Fruit fly (Drosophila melanogaster): ENCODE measurements around the gene CG14711.

The CG14711 gene

DNA sequence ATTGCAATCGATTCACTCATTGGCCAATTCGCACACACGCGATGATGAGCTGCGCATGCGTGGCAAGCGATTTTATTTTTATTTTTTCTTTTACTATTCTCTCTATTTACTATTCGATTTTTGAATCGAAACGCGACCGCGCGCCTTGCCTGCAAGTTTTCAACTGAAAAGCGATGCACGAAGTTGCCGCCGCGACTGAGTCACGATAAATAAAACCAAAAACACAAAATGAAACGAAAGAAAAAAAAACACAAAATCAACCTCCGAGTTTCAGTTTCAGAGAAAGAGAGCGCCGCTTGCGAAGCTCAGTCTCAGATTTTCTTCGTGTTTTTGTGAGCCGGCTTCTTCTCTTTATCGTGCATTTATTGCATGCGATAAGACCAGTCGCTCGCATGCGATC, 23.7 kb downstream of the CG14711 start:
- TF ChIP-seq Mnt (GFP tag; optimal IDR thresholded peaks at IDR 0.05) (peak; percentile 2), kay (GFP tag; ENCODE audit: borderline replicate concordance) (peak; percentile 94), tj (GFP tag; optimal IDR thresholded peaks at IDR 0.05) (peak; percentile 52), Hr96 (GFP tag; optimal IDR thresholded peaks at IDR 0.05) (no peak)

DNA sequence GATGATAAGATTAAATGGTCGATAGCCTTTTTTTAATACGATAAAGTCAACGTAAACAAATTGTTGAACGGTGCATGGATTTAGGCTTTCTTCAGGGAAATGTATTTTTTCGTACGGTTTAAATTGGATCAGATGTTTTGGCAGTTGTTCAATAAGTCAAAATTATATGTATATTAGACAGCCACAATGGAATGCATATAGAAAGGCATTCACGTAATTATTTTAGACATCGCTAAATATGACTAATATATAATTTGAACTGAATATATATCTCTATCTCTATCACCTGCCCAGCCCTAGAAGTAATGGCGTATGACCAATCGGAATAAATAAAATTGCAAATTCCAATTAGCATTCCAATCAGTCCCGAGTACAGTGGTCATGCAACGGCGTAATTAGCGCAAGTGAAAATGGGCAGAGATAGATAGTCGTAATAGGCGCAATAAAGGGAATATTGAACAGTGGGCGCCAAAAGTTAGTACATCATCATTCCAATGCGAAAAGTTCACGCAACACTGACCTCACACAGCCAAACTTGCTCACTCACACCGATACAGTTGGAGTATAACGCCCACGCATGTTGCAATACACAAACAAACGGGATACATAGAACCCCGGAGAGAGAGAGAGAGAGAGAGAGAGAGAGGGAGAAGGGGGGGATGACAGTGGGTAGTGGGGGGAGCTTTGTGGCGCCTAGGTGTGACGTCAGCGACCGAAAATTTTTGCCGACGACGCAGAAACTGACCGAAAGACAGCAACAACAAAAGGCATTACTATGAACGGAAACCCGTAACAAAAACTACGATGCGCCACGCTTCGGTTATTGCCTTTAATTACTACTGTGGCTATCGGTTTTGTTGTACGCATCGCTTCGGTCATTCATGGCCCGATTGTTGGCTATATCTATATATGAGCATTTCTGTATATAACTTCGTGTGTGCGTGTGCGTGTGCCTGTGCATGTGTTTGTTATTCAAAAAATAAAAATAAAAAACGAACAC, 25.5 kb downstream of the CG14711 start:
- TF ChIP-seq cnc (optimal IDR thresholded peaks at IDR 0.05) (no peak), Clk (GFP tag; optimal IDR thresholded peaks at IDR 0.05) (no peak), ovo (GFP tag; optimal IDR thresholded peaks at IDR 0.05) (no peak), toe (GFP tag; optimal IDR thresholded peaks at IDR 0.05) (no peak), CG1620 (GFP tag; optimal IDR thresholded peaks at IDR 0.05) (no peak), CG33017 (tag; optimal IDR thresholded peaks at IDR 0.05) (no peak), Mnt (GFP tag; optimal IDR thresholded peaks at IDR 0.05) (no peak), Hr96 (GFP tag; optimal IDR thresholded peaks at IDR 0.05) (no peak), tj (GFP tag; optimal IDR thresholded peaks at IDR 0.05) (peak; percentile 48), CG5204 (GFP tag; optimal IDR thresholded peaks at IDR 0.05) (no peak), CG12768 (GFP tag; optimal IDR thresholded peaks at IDR 0.05) (peak; percentile 33), cic (GFP tag; optimal IDR thresholded peaks at IDR 0.05) (peak; percentile 13), Crg-1 (GFP tag; optimal IDR thresholded peaks at IDR 0.05) (no peak), CG11617 (GFP tag; optimal IDR thresholded peaks at IDR 0.05) (no peak), bab1 (GFP tag; optimal IDR thresholded peaks at IDR 0.05) (no peak), kay (GFP tag; ENCODE audit: borderline replicate concordance) (peak; percentile 93), CG14711 (tag; optimal IDR thresholded peaks at IDR 0.05) (no peak), CG7101 (tag; optimal IDR thresholded peaks at IDR 0.05) (no peak), CG7045 (GFP tag; optimal IDR thresholded peaks at IDR 0.05) (no peak), pad (GFP tag; optimal IDR thresholded peaks at IDR 0.05) (no peak)

DNA sequence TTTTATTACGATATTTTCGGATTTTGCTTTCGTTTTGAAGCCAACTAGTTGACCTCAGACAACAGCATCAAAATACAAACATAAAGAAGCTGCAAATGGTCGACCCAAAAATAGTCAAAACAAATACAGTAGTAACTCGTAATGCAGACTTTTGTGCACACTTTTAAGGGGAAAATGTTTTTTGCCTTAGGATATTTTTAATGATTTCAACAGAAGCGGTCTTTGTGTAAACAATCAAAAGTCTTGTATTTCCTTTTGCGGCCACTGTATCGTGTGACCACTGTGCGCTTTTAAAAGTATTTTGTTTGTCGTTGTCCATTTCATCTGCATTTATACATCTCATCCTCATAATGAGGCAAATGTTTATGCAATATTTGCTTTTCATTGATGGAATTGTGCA, 26.3 kb downstream of the CG14711 start:
- TF ChIP-seq CG7045 (GFP tag; optimal IDR thresholded peaks at IDR 0.05), result peak; percentile 84
- TF ChIP-seq Hr96 (GFP tag; optimal IDR thresholded peaks at IDR 0.05), result peak; percentile 48
- peak; percentile 84 for TF ChIP-seq CG33017 (tag; optimal IDR thresholded peaks at IDR 0.05)
- TF ChIP-seq toe (GFP tag; optimal IDR thresholded peaks at IDR 0.05), result peak; percentile 45
- peak; percentile 70 for TF ChIP-seq CG14711 (tag; optimal IDR thresholded peaks at IDR 0.05)
- TF ChIP-seq Clk (GFP tag; optimal IDR thresholded peaks at IDR 0.05), result peak; percentile 68
- peak; percentile 82 for TF ChIP-seq CG7101 (tag; optimal IDR thresholded peaks at IDR 0.05)
- peak; percentile 48 for TF ChIP-seq CG11617 (GFP tag; optimal IDR thresholded peaks at IDR 0.05)
- no peak for TF ChIP-seq tj (GFP tag; optimal IDR thresholded peaks at IDR 0.05)
- peak; percentile 33 for TF ChIP-seq Crg-1 (GFP tag; optimal IDR thresholded peaks at IDR 0.05)
- no peak for TF ChIP-seq kay (GFP tag; ENCODE audit: borderline replicate concordance)
- no peak for TF ChIP-seq Mnt (GFP tag; optimal IDR thresholded peaks at IDR 0.05)
- peak; percentile 50 for TF ChIP-seq CG1620 (GFP tag; optimal IDR thresholded peaks at IDR 0.05)
- TF ChIP-seq bab1 (GFP tag; optimal IDR thresholded peaks at IDR 0.05), result peak; percentile 82
- peak; percentile 36 for TF ChIP-seq pad (GFP tag; optimal IDR thresholded peaks at IDR 0.05)
- no peak for TF ChIP-seq cnc (optimal IDR thresholded peaks at IDR 0.05)
- no peak for TF ChIP-seq ovo (GFP tag; optimal IDR thresholded peaks at IDR 0.05)
- TF ChIP-seq cic (GFP tag; optimal IDR thresholded peaks at IDR 0.05), result no peak
- TF ChIP-seq CG12768 (GFP tag; optimal IDR thresholded peaks at IDR 0.05), result peak; percentile 80
- peak; percentile 72 for TF ChIP-seq CG5204 (GFP tag; optimal IDR thresholded peaks at IDR 0.05)

DNA sequence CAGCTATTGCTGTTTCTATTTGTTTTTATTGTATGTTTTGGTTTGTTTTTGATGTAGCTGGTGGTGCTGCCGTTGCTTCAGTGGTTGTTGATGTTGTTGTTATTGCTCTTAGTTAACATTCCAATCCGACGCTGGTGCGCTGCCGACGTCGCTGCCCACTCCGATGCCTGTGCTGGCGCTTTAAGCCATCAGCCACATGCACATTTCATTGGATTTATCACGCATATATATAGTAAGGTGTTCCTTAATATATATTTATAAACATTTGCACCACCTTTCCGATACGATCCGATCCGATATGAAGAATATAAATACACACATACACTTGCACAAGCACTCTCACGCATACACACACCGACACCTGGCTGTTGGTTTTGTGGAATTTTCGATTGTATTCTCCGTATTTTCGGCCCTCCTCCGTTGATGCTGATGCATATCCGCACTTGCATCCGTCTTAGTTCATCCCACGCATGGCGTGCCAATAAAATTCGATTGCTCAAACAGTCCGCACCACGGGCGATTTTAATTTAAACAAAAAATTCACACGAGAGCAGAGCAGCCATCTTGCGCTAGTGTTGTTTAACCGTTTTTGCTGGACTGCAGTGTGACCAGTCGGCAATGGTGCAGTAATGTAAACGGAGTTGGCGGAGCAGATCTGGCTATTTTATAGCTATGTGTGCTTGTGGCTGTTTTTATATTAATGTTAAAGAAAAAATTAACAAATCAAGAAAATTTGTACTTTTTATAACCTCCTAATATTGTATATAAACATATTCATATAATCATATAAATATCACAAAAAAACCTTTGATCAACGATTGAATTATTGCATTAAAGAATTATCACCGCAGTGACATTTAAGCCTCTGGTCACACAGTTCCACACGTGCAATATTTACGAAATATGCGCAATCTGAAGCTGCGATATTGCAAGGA, 27.2 kb downstream of the CG14711 start, which contains the start of the genes Csk and Elp1:
Gene Csk, minus strand, starts transcription at position 602 of the 935 bp plus-strand sequence.
Gene Elp1, plus strand, starts transcription at position 867 of the 935 bp plus-strand sequence.
- TF ChIP-seq ovo (GFP tag; optimal IDR thresholded peaks at IDR 0.05) (peak; percentile 67), Mnt (GFP tag; optimal IDR thresholded peaks at IDR 0.05) (peak; percentile 97), Hr96 (GFP tag; optimal IDR thresholded peaks at IDR 0.05) (peak; percentile 59), CG7101 (tag; optimal IDR thresholded peaks at IDR 0.05) (peak; percentile 74), CG11617 (GFP tag; optimal IDR thresholded peaks at IDR 0.05) (peak; percentile 66), CG7045 (GFP tag; optimal IDR thresholded peaks at IDR 0.05) (peak; percentile 49), CG14711 (tag; optimal IDR thresholded peaks at IDR 0.05) (peak; percentile 47), pad (GFP tag; optimal IDR thresholded peaks at IDR 0.05) (peak; percentile 67), CG12768 (GFP tag; optimal IDR thresholded peaks at IDR 0.05) (no peak), tj (GFP tag; optimal IDR thresholded peaks at IDR 0.05) (peak; percentile 42), toe (GFP tag; optimal IDR thresholded peaks at IDR 0.05) (peak; percentile 76), bab1 (GFP tag; optimal IDR thresholded peaks at IDR 0.05) (peak; percentile 71), cnc (optimal IDR thresholded peaks at IDR 0.05) (no peak), CG1620 (GFP tag; optimal IDR thresholded peaks at IDR 0.05) (peak; percentile 76), kay (GFP tag; ENCODE audit: borderline replicate concordance) (peak; percentile 65), cic (GFP tag; optimal IDR thresholded peaks at IDR 0.05) (peak; percentile 78), CG5204 (GFP tag; optimal IDR thresholded peaks at IDR 0.05) (peak; percentile 55), Crg-1 (GFP tag; optimal IDR thresholded peaks at IDR 0.05) (peak; percentile 68), Clk (GFP tag; optimal IDR thresholded peaks at IDR 0.05) (peak; percentile 43), CG33017 (tag; optimal IDR thresholded peaks at IDR 0.05) (peak; percentile 52)
